Worm (Caenorhabditis elegans): ENCODE results near the gene irld-30.

The irld-30 gene

ce11 chrV:2308246-2308645 is 32.9 kb downstream of the irld-30 start:
- TF ChIP-seq mab-5 (tag; optimal IDR thresholded peaks at IDR 0.05), result no peak
- TF ChIP-seq lin-32 (GFP tag; optimal IDR thresholded peaks at IDR 0.05), result no peak
- TF ChIP-seq unc-120 (tag; optimal IDR thresholded peaks at IDR 0.05; ENCODE audit: poor library complexity, severe bottlenecking), result no peak

DNA sequence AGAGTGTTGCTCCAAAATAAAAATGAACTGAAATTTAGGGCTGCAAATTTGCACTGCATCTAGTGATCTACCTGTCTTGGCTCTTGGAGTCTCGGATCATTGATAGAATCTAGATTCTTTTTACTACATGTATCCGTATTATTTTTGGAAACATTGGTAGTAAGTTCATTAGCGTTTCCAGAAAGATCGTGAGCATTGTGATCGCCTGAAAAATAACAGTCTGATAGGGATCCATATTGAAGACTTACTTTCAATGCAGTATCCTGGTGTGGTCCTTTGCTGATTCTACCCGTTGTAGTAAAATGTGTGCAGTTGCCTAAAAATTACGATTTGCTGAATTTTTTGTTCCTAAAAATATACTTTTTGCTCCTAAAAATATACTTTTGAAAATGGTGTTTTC is 34.8 kb downstream of the irld-30 start:
- TF ChIP-seq lsy-2 (tag; optimal IDR thresholded peaks at IDR 0.05), result no peak
- no peak for TF ChIP-seq tbx-8 (GFP tag; optimal IDR thresholded peaks at IDR 0.05)
- TF ChIP-seq lin-32 (GFP tag; optimal IDR thresholded peaks at IDR 0.05), result no peak

DNA sequence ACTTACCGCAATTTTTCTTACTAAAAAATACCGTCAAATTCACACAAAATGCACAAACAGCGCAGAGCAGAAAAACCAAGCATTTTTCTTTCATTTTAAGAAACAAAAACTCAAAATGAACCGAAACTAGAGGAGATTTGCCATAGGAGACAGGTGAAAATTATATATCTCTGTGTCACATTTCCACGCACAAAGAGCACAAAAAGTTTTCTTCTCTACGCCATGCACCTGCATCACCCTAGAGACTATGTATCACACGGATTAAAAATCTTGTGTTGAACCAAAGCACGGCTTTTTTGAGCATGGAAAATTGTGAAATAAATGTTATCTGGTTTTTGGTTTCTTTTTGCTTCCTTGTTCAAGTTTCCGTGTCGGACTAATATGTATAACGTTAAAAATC is 37.4 kb downstream of the irld-30 start, which contains the start of gene irld-15:
irld-15 (minus strand) TSS at position 101 of the 400 bp plus-strand sequence.
- TF ChIP-seq pha-4 (tag; optimal IDR thresholded peaks at IDR 0.05), result no peak
- no peak for TF ChIP-seq ztf-11 (tag; optimal IDR thresholded peaks at IDR 0.05)
- no peak for TF ChIP-seq nhr-12 (tag; optimal IDR thresholded peaks at IDR 0.05)
- no peak for TF ChIP-seq lin-32 (GFP tag; optimal IDR thresholded peaks at IDR 0.05)
- no peak for TF ChIP-seq ces-1 (GFP tag; optimal IDR thresholded peaks at IDR 0.05)
- TF ChIP-seq zip-8 (tag; optimal IDR thresholded peaks at IDR 0.05), result no peak
- TF ChIP-seq nhr-76 (tag; optimal IDR thresholded peaks at IDR 0.05), result no peak
- TF ChIP-seq sem-2 (GFP tag; optimal IDR thresholded peaks at IDR 0.05), result no peak
- no peak for TF ChIP-seq unc-120 (tag; optimal IDR thresholded peaks at IDR 0.05; ENCODE audit: poor library complexity, severe bottlenecking)
- no peak for TF ChIP-seq cnd-1 (tag; optimal IDR thresholded peaks at IDR 0.05)
- no peak for TF ChIP-seq M03D4.4 (tag; optimal IDR thresholded peaks at IDR 0.05)
- TF ChIP-seq mls-2 (tag; optimal IDR thresholded peaks at IDR 0.05), result no peak
- no peak for TF ChIP-seq ceh-39 (tag; optimal IDR thresholded peaks at IDR 0.05)
- no peak for TF ChIP-seq elt-3 (tag; optimal IDR thresholded peaks at IDR 0.05)

ce11 chrV:2300905-2301304 is 40.3 kb downstream of the irld-30 start, which contains the start of gene Y19D10B.8:
Gene Y19D10B.8, minus strand, starts transcription at chrV:2301005.
- TF ChIP-seq sem-2 (GFP tag; optimal IDR thresholded peaks at IDR 0.05) (no peak), zip-8 (tag; optimal IDR thresholded peaks at IDR 0.05) (no peak), nhr-2 (tag; optimal IDR thresholded peaks at IDR 0.05) (no peak), nhr-237 (tag; optimal IDR thresholded peaks at IDR 0.05) (no peak), sptf-1 (tag; optimal IDR thresholded peaks at IDR 0.05) (no peak), nhr-12 (tag; optimal IDR thresholded peaks at IDR 0.05) (no peak), tbx-8 (GFP tag; optimal IDR thresholded peaks at IDR 0.05) (no peak), snpc-4 (tag; optimal IDR thresholded peaks at IDR 0.05) (no peak), unc-120 (tag; optimal IDR thresholded peaks at IDR 0.05; ENCODE audit: poor library complexity, severe bottlenecking) (no peak), M03D4.4 (tag; optimal IDR thresholded peaks at IDR 0.05) (no peak), blmp-1 (tag; optimal IDR thresholded peaks at IDR 0.05) (no peak), elt-3 (tag; optimal IDR thresholded peaks at IDR 0.05) (no peak)

DNA sequence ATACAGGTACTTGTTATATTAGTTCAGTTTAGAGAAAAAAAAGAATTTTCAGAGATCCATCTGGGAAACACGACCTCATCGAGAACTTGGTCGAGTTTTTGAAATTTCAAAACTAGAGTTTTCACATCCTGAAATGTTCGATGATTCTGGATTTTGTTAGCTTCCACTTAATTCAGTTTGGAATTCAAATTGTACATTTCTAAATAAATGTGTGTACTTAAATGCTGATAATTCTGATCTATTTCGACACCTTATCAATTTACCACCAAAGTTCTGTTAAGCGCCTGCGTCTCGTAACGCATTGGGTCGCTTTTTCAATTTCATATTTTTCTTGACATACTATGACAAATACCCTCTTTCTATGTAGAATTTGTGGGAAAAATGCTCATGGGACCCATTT is 46.6 kb downstream of the irld-30 start, which contains the start of gene nhr-226:
nhr-226 (plus strand) TSS at position 301 of the 400 bp plus-strand sequence.
- TF ChIP-seq cnd-1 (tag; optimal IDR thresholded peaks at IDR 0.05) (no peak), pha-4 (tag; optimal IDR thresholded peaks at IDR 0.05) (no peak), flh-1 (GFP tag; optimal IDR thresholded peaks at IDR 0.05) (no peak), unc-39 (tag; optimal IDR thresholded peaks at IDR 0.05) (no peak), elt-3 (tag; optimal IDR thresholded peaks at IDR 0.05) (no peak), unc-62 (GFP tag; optimal IDR thresholded peaks at IDR 0.05) (no peak), lin-32 (GFP tag; optimal IDR thresholded peaks at IDR 0.05) (no peak), M03D4.4 (tag; optimal IDR thresholded peaks at IDR 0.05) (no peak), drap-1 (GFP tag; optimal IDR thresholded peaks at IDR 0.05) (no peak), nhr-237 (tag; optimal IDR thresholded peaks at IDR 0.05) (no peak), bed-3 (GFP tag; optimal IDR thresholded peaks at IDR 0.05) (no peak), unc-120 (tag; optimal IDR thresholded peaks at IDR 0.05; ENCODE audit: poor library complexity, severe bottlenecking) (no peak), zip-8 (tag; optimal IDR thresholded peaks at IDR 0.05) (no peak), sptf-1 (tag; optimal IDR thresholded peaks at IDR 0.05) (no peak)

ce11 chrV:2292240-2292639 is 48.9 kb downstream of the irld-30 start, which contains the start of gene nhr-115:
Gene nhr-115, plus strand, starts transcription at chrV:2292540.
- TF ChIP-seq ceh-43 (GFP tag; optimal IDR thresholded peaks at IDR 0.05) (no peak), mls-2 (tag; optimal IDR thresholded peaks at IDR 0.05) (no peak), lin-32 (GFP tag; optimal IDR thresholded peaks at IDR 0.05) (no peak), nhr-2 (tag; optimal IDR thresholded peaks at IDR 0.05) (no peak), ztf-11 (tag; optimal IDR thresholded peaks at IDR 0.05) (no peak), lsy-2 (tag; optimal IDR thresholded peaks at IDR 0.05) (no peak), unc-62 (GFP tag; optimal IDR thresholded peaks at IDR 0.05) (no peak), snpc-4 (tag; optimal IDR thresholded peaks at IDR 0.05) (no peak), M03D4.4 (tag; optimal IDR thresholded peaks at IDR 0.05) (no peak), ham-2 (GFP tag; optimal IDR thresholded peaks at IDR 0.05) (no peak), hlh-1 (tag; optimal IDR thresholded peaks at IDR 0.05) (no peak), nhr-12 (tag; optimal IDR thresholded peaks at IDR 0.05) (no peak), ceh-39 (tag; optimal IDR thresholded peaks at IDR 0.05) (no peak), blmp-1 (tag; optimal IDR thresholded peaks at IDR 0.05) (no peak), pha-4 (tag; optimal IDR thresholded peaks at IDR 0.05) (no peak), sptf-1 (tag; optimal IDR thresholded peaks at IDR 0.05) (no peak), ces-1 (GFP tag; optimal IDR thresholded peaks at IDR 0.05) (no peak)

Data from whole organism, mixed stage, embryonic.